Worm (Caenorhabditis elegans) whole organism, L3 larva: ENCODE measurements around the gene ZK1055.2.
A peak's percentile ranks its signal among the peaks of the same experiment; 100 is the strongest.

Experiments
- ZK546.5 ChIP-seq: sonication (generic microtip); optimal IDR thresholded peaks from 2 replicates; lab custom pipeline; 2017; ENCODE audit warnings: missing biosample characterization, missing genetic modification characterization
- aly-2 ChIP-seq: fragments of 150-350 bp; optimal IDR thresholded peaks from 2 replicates; lab custom pipeline; 2014; ENCODE audit warnings: missing biosample characterization, missing genetic modification characterization
- ceh-16 ChIP-seq: sonication (generic microtip); optimal IDR thresholded peaks from 2 replicates; lab custom pipeline; 2017; ENCODE audit warnings: missing biosample characterization, missing genetic modification characterization
- ceh-82 ChIP-seq: fragments of 150-350 bp; optimal IDR thresholded peaks from 2 replicates; lab custom pipeline; 2014; ENCODE audit warnings: missing biosample characterization, missing genetic modification characterization
- ceh-9 ChIP-seq: sonication (generic microtip); optimal IDR thresholded peaks from 2 replicates; lab custom pipeline; 2018; ENCODE audit warnings: missing biosample characterization, missing genetic modification characterization
- egl-27 ChIP-seq: sonication (generic microtip); optimal IDR thresholded peaks from 4 replicates; lab custom pipeline; 2017; ENCODE audit warnings: missing biosample characterization, missing genetic modification reagents, missing genetic modification characterization
- elt-1 ChIP-seq: fragments of 150-350 bp; optimal IDR thresholded peaks from 2 replicates; lab custom pipeline; 2014; ENCODE audit warnings: missing biosample characterization, missing genetic modification characterization
- elt-2 ChIP-seq: sonication (generic microtip); optimal IDR thresholded peaks from 2 replicates; lab custom pipeline; 2016; ENCODE audit warnings: missing genetic modification reagents, mild to moderate bottlenecking, missing genetic modification characterization, missing compliant biosample characterization
- elt-3 ChIP-seq, 3 experiments: fragments of 150-350 bp in 1 of 3; sonication (generic microtip) in 2 of 3; optimal IDR thresholded peaks; 2 replicates in 2 of 3; 4 replicates in 1 of 3; lab custom pipeline; 2014 to 2017; ENCODE audit warnings: missing biosample characterization in 3 of 3, missing genetic modification characterization in 3 of 3
- eor-1 ChIP-seq, 2 experiments: fragments of 150-350 bp; optimal IDR thresholded peaks; 2 replicates each; lab custom pipeline; 2014 to 2018; ENCODE audit warnings: missing biosample characterization in 2 of 2, missing genetic modification characterization in 2 of 2
- fkh-10 ChIP-seq: sonication (generic microtip); optimal IDR thresholded peaks from 2 replicates; lab custom pipeline; 2017; ENCODE audit warnings: missing biosample characterization, missing genetic modification reagents, missing genetic modification characterization
- fos-1 ChIP-seq: fragments of 150-350 bp; optimal IDR thresholded peaks from 2 replicates; lab custom pipeline; 2014; ENCODE audit warnings: missing biosample characterization, missing genetic modification characterization
- hmg-11 ChIP-seq: sonication (generic microtip); optimal IDR thresholded peaks from 2 replicates; lab custom pipeline; 2016; ENCODE audit warnings: missing genetic modification characterization, missing compliant biosample characterization
- jun-1 ChIP-seq: fragments of 150-350 bp; optimal IDR thresholded peaks from 2 replicates; lab custom pipeline; 2014; ENCODE audit warnings: missing biosample characterization, missing genetic modification reagents, missing genetic modification characterization
- lin-39 ChIP-seq: fragments of 150-350 bp; optimal IDR thresholded peaks from 2 replicates; lab custom pipeline; 2018; ENCODE audit warnings: missing biosample characterization, missing genetic modification reagents, missing genetic modification characterization
- lsy-12 ChIP-seq: sonication (generic microtip); optimal IDR thresholded peaks from 2 replicates; lab custom pipeline; 2016; ENCODE audit warnings: mild to moderate bottlenecking, missing genetic modification characterization, missing compliant biosample characterization
- mdl-1 ChIP-seq: fragments of 150-350 bp; optimal IDR thresholded peaks from 2 replicates; lab custom pipeline; 2014; ENCODE audit warnings: missing biosample characterization, missing genetic modification characterization
- mml-1 ChIP-seq: fragments of 150-350 bp; sonication (generic microtip); optimal IDR thresholded peaks from 3 replicates; lab custom pipeline; 2014; ENCODE audit warnings: missing biosample characterization, missing genetic modification characterization
- nfya-1 ChIP-seq: sonication (generic microtip); optimal IDR thresholded peaks from 2 replicates; lab custom pipeline; 2017; ENCODE audit warnings: missing genetic modification characterization, mild to moderate bottlenecking, missing compliant biosample characterization, antibody characterized with exemption, moderate library complexity; ENCODE audit not compliant: insufficient read depth
- nhr-11 ChIP-seq: fragments of 150-350 bp; optimal IDR thresholded peaks from 2 replicates; lab custom pipeline; 2014; ENCODE audit warnings: missing biosample characterization, missing genetic modification characterization
- nhr-23 ChIP-seq: fragments of 150-350 bp; optimal IDR thresholded peaks from 2 replicates; lab custom pipeline; 2014; ENCODE audit warnings: missing biosample characterization, missing genetic modification reagents, missing genetic modification characterization
- nhr-25 ChIP-seq: sonication (generic microtip); optimal IDR thresholded peaks from 2 replicates; lab custom pipeline; 2017; ENCODE audit warnings: missing biosample characterization, missing genetic modification characterization
- nhr-28 ChIP-seq: fragments of 150-350 bp; optimal IDR thresholded peaks from 2 replicates; lab custom pipeline; 2014; ENCODE audit warnings: missing biosample characterization, missing genetic modification characterization
- nhr-43 ChIP-seq: sonication (generic microtip); optimal IDR thresholded peaks from 2 replicates; lab custom pipeline; 2016; ENCODE audit warnings: mild to moderate bottlenecking, missing genetic modification characterization, missing compliant biosample characterization; ENCODE audit not compliant: poor library complexity, severe bottlenecking
- nhr-76 ChIP-seq: fragments of 150-350 bp; sonication (generic microtip); optimal IDR thresholded peaks from 5 replicates; lab custom pipeline; 2014; ENCODE audit warnings: missing biosample characterization, missing genetic modification characterization
- nhr-77 ChIP-seq: fragments of 150-350 bp; optimal IDR thresholded peaks from 2 replicates; lab custom pipeline; 2014; ENCODE audit warnings: missing biosample characterization, missing genetic modification characterization
- pha-4 ChIP-seq: fragments of 150-350 bp; optimal IDR thresholded peaks from 2 replicates; lab custom pipeline; 2014; ENCODE audit warnings: missing biosample characterization, missing genetic modification reagents, missing genetic modification characterization
- pqm-1 ChIP-seq: fragments of 150-350 bp; optimal IDR thresholded peaks from 2 replicates; lab custom pipeline; 2017; ENCODE audit warnings: missing biosample characterization, missing genetic modification characterization, inconsistent platforms
- sea-2 ChIP-seq: fragments of 150-350 bp; sonication (generic microtip); optimal IDR thresholded peaks from 4 replicates; lab custom pipeline; 2014; ENCODE audit warnings: missing biosample characterization, missing genetic modification reagents, missing genetic modification characterization
- skn-1 ChIP-seq: fragments of 150-350 bp; optimal IDR thresholded peaks from 2 replicates; lab custom pipeline; 2014; ENCODE audit warnings: missing biosample characterization, missing genetic modification characterization
- snpc-4 ChIP-seq: fragments of 150-350 bp; optimal IDR thresholded peaks from 2 replicates; lab custom pipeline; 2014; ENCODE audit warnings: missing biosample characterization, missing genetic modification characterization
- tbx-2 ChIP-seq: sonication (generic microtip); optimal IDR thresholded peaks from 2 replicates; lab custom pipeline; 2016; ENCODE audit warnings: mild to moderate bottlenecking, missing genetic modification characterization, missing compliant biosample characterization
- unc-39 ChIP-seq: sonication (generic microtip); optimal IDR thresholded peaks from 4 replicates; lab custom pipeline; 2017; ENCODE audit warnings: missing biosample characterization, missing genetic modification characterization
- unc-62 ChIP-seq: fragments of 150-350 bp; sonication (generic microtip); optimal IDR thresholded peaks from 4 replicates; lab custom pipeline; 2014; ENCODE audit warnings: missing biosample characterization, missing genetic modification reagents, missing genetic modification characterization
- ztf-11 ChIP-seq: fragments of 150-350 bp; optimal IDR thresholded peaks from 2 replicates; lab custom pipeline; 2014; ENCODE audit warnings: missing biosample characterization, missing genetic modification characterization

The ZK1055.2 gene

ce11 chrV:6616294-6616693 is 25.9 kb downstream of the ZK1055.2 start:
- TF ChIP-seq pqm-1 (peak; percentile 88), nhr-77 (tag; lab: Kevin White, UChicago) (no peak), pha-4 (tag; lab: Kevin White, UChicago) (peak; percentile 38), elt-2 (tag; lab: Kevin White, UChicago) (peak; percentile 57)

- TF ChIP-seq nhr-43 (tag; lab: Kevin White, UChicago) (no peak), skn-1 (tag; lab: Kevin White, UChicago) (no peak), nhr-25 (peak; percentile 52), ceh-82 (tag; lab: Kevin White, UChicago) (no peak), elt-1 (tag; lab: Kevin White, UChicago) (no peak), fkh-10 (no peak), unc-39 (no peak)
- TF ChIP-seq, all 47 proteins: peak for 1
Observed at ce11 chrV:6620809-6621208, 30.4 kb downstream of the ZK1055.2 start.

- TF ChIP-seq ceh-16 (tag; lab: Kevin White, UChicago), result no peak
- no peak for TF ChIP-seq lsy-12
Observed at ce11 chrV:6621894-6622293, 31.5 kb downstream of the ZK1055.2 start, which contains the start of gene nhr-37. TSS of gene nhr-37 (plus strand) at chrV:6622194.

ce11 chrV:6626244-6626643 is 35.9 kb downstream of the ZK1055.2 start, which contains the start of gene ppt-1:
TSS of gene ppt-1 (minus strand) at chrV:6626344.
- no peak for TF ChIP-seq ceh-82 (tag; lab: Kevin White, UChicago)
- TF ChIP-seq nfya-1 (tag; lab: Kevin White, UChicago), result no peak
- TF ChIP-seq ZK546.5 (tag; lab: Kevin White, UChicago), result no peak
- no peak for TF ChIP-seq skn-1 (tag; lab: Kevin White, UChicago)
- no peak for TF ChIP-seq unc-39
- no peak for TF ChIP-seq nhr-23 (tag; lab: Kevin White, UChicago)
- TF ChIP-seq ztf-11 (tag; lab: Kevin White, UChicago), result no peak
- TF ChIP-seq nhr-77 (tag; lab: Kevin White, UChicago), result no peak
- TF ChIP-seq eor-1 (tag; optimal IDR thresholded peaks at IDR 0.05; lab: Kevin White, UChicago), result no peak
- no peak for TF ChIP-seq nhr-28 (tag; lab: Kevin White, UChicago)
- no peak for TF ChIP-seq sea-2 (GFP tag; lab: Kevin White, UChicago)
- TF ChIP-seq ceh-9 (tag; lab: Kevin White, UChicago), result no peak
- TF ChIP-seq hmg-11 (tag; lab: Kevin White, UChicago), result no peak
- TF ChIP-seq snpc-4 (tag; lab: Kevin White, UChicago), result no peak
- TF ChIP-seq fos-1 (tag; lab: Kevin White, UChicago), result no peak
- TF ChIP-seq elt-2 (tag; lab: Kevin White, UChicago), result no peak

- TF ChIP-seq aly-2 (tag; lab: Kevin White, UChicago) (no peak), fkh-10 (peak; percentile 13), nhr-11 (tag; lab: Kevin White, UChicago) (peak; percentile 70)
Observed at ce11 chrV:6630769-6631168, 40.4 kb downstream of the ZK1055.2 start.

ce11 chrV:6631866-6632265 is 41.5 kb downstream of the ZK1055.2 start:
- TF ChIP-seq nhr-76 (tag; lab: Kevin White, UChicago) (no peak), elt-3 (tag; optimal IDR thresholded peaks at IDR 0.05; lab: Kevin White, UChicago) (no peak), jun-1 (tag; lab: Kevin White, UChicago) (no peak), mml-1 (tag; lab: Kevin White, UChicago) (no peak), skn-1 (tag; lab: Kevin White, UChicago) (no peak)
- TF ChIP-seq, all 47 proteins: peak for 0

- no peak for TF ChIP-seq tbx-2
- no peak for TF ChIP-seq sea-2 (GFP tag; lab: Kevin White, UChicago)
- TF ChIP-seq fkh-10, result no peak
- TF ChIP-seq mdl-1, result no peak
- TF ChIP-seq elt-3 (tag; optimal IDR thresholded peaks at IDR 0.05; lab: Kevin White, UChicago), result no peak
- TF ChIP-seq lsy-12, result no peak
- no peak for TF ChIP-seq ZK546.5 (tag; lab: Kevin White, UChicago)
- TF ChIP-seq aly-2 (tag; lab: Kevin White, UChicago), result no peak
- no peak for TF ChIP-seq unc-62 (GFP tag; lab: Kevin White, UChicago)
- no peak for TF ChIP-seq egl-27 (tag; lab: Kevin White, UChicago)
- TF ChIP-seq nhr-11 (tag; lab: Kevin White, UChicago), result no peak
- no peak for TF ChIP-seq lin-39 (tag; lab: Kevin White, UChicago)
- no peak for TF ChIP-seq elt-1 (tag; lab: Kevin White, UChicago)
- no peak for TF ChIP-seq unc-39
Observed at ce11 chrV:6632925-6633324, 42.5 kb downstream of the ZK1055.2 start, which contains the start of gene scd-2. TSS of gene scd-2 (plus strand) at chrV:6633225.
